Worm (Caenorhabditis elegans): ENCODE measurements around the gene ZK105.1.

The ZK105.1 gene

DNA sequence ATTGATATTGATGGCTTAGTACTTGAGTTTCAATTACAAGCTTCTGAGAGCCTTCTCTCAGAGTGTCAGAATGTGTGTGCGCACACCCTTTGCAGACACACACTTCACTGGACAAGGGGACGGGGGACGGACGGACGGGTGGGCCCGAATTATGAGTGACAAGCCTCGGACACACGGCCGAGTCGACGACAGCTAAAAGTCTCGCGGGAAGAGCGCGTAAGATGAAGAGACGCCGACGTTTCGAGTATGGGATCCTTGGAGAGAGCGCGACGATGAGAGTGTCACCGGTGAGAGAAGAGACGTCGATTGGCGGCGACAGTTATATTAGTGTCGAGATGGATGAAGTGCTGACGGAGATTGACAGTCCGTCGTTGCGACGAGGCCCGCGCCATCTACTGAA, 32.1 kb downstream of the ZK105.1 start (continued):
- TF ChIP-seq C38D4.7 (GFP tag; optimal IDR thresholded peaks at IDR 0.05) (no peak), ets-4 (tag; optimal IDR thresholded peaks at IDR 0.05) (no peak), odd-2 (tag; optimal IDR thresholded peaks at IDR 0.05) (no peak), unc-55 (GFP tag; optimal IDR thresholded peaks at IDR 0.05) (peak; percentile 99), ceh-9 (tag; optimal IDR thresholded peaks at IDR 0.05) (no peak), ref-2 (tag; optimal IDR thresholded peaks at IDR 0.05) (peak; percentile 39), eyg-1 (tag; optimal IDR thresholded peaks at IDR 0.05) (no peak), ceh-14 (tag; optimal IDR thresholded peaks at IDR 0.05) (peak; percentile 48), tbx-7 (tag; optimal IDR thresholded peaks at IDR 0.05) (no peak)

DNA sequence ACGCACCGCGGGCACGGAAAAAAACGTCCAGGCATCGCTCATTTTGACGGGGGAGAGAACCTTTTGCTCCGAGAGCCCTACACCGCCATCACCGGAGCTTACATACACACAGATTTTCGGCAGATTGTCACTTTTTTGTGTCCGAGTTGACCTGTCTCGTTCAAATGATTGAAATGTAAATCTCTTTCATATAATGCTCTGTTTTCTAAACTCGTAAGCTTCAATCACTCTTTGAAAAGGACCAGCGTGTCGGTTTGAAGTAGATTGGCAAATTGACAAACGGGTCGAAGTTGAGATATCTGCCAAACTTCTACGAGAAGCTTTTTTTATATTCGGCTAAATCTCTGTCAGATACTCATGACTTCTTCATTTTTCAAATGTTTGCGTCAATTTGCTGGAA, 33.3 kb downstream of the ZK105.1 start:
- no peak for TF ChIP-seq zip-5 (tag; optimal IDR thresholded peaks at IDR 0.05)

DNA sequence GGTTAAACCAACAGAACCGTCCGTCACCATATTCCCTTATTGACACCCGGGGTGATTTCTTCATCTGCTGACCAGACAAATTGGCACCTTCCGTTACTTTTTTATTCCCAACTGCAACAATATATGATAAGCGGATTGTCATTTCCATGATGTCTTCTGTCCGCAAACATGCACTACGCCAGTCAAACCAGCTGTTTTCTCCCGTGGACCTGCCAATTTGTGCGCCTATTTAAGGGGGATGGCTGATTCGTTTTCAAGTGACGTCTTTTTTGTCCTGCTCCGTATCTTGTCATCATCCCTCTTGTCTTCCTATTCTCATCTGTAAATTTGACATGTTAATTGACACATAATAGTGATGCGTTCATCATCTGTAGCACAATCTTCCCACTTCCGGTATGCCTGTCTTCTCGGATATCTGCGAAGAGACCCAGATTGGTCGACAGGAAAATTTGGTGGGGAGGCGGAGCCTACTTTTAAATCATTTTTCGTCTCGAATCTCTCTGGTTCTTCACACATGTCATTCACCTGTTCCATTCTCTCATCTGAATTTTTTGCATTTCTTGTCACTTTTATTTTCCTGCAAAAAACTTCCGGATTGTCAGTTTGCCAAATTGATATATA, 34.3 kb downstream of the ZK105.1 start:
- TF ChIP-seq pros-1 (tag; optimal IDR thresholded peaks at IDR 0.05) (no peak), lin-11 (tag; optimal IDR thresholded peaks at IDR 0.05) (no peak), T23F11.4 (GFP tag; optimal IDR thresholded peaks at IDR 0.05) (no peak), elt-4 (tag; optimal IDR thresholded peaks at IDR 0.05) (no peak), unc-42 (tag; optimal IDR thresholded peaks at IDR 0.05) (no peak), C08G9.2 (tag; optimal IDR thresholded peaks at IDR 0.05) (no peak), hlh-15 (tag; optimal IDR thresholded peaks at IDR 0.05) (no peak)

DNA sequence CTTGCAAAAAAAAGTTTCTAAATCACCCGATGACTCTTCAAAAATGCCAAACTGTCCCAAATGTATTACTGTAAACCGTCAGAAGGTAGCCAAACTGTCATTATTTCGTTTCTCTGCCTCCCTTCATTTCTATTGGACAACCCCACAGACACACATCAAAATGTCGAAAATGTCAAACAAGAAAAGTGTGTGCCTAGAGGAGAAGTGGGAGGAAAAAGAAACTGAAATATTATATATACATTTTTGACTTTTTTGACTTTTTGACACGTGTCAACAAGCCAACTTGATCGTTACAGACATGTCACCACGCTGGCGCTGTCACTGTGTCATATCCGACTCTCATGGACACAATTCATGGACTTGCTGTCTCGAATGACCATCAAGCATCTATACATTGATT, 35.9 kb downstream of the ZK105.1 start:
- no peak for TF ChIP-seq ceh-18 (tag; optimal IDR thresholded peaks at IDR 0.05)
- TF ChIP-seq lim-6 (tag; optimal IDR thresholded peaks at IDR 0.05), result no peak
- no peak for TF ChIP-seq pax-1 (tag; optimal IDR thresholded peaks at IDR 0.05)
- TF ChIP-seq nfya-1 (tag; optimal IDR thresholded peaks at IDR 0.05), result no peak

DNA sequence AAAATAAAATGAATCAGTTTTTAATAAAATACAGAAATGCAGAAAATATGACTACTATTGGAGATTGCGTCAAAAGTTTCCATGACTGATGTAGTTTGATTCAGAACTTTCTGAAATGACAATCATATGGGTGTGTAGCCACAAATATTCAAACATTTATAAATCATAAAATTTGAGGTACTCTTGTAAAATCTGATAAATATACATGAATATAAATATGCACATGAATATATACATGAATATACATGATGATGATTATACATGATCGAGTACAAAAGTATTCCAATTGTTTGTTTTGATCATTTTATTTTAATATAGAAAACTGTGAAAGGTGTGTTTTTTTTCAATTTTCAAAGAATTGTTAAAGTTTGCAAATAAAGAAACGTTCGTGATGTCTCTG, 40.8 kb downstream of the ZK105.1 start, which contains the start of gene T05B11.4:
TSS of gene T05B11.4 (minus strand) at position 101 of the 400 bp plus-strand sequence.
- TF ChIP-seq ceh-14 (tag; optimal IDR thresholded peaks at IDR 0.05) (no peak), che-1 (tag; optimal IDR thresholded peaks at IDR 0.05) (no peak), hlh-15 (tag; optimal IDR thresholded peaks at IDR 0.05) (no peak), gmeb-2 (tag; optimal IDR thresholded peaks at IDR 0.05) (no peak), K02D7.2 (tag; optimal IDR thresholded peaks at IDR 0.05) (no peak), eyg-1 (tag; optimal IDR thresholded peaks at IDR 0.05) (no peak), ceh-30 (tag; optimal IDR thresholded peaks at IDR 0.05) (no peak), ceh-34 (tag; optimal IDR thresholded peaks at IDR 0.05) (no peak), syd-9 (tag; optimal IDR thresholded peaks at IDR 0.05) (no peak), unc-55 (GFP tag; optimal IDR thresholded peaks at IDR 0.05) (no peak), ahr-1 (tag; optimal IDR thresholded peaks at IDR 0.05) (no peak), npax-4 (tag; optimal IDR thresholded peaks at IDR 0.05) (no peak), Y22D7AL.16 (tag; optimal IDR thresholded peaks at IDR 0.05) (no peak), lin-11 (tag; optimal IDR thresholded peaks at IDR 0.05) (no peak), dve-1 (tag; optimal IDR thresholded peaks at IDR 0.05) (no peak)

DNA sequence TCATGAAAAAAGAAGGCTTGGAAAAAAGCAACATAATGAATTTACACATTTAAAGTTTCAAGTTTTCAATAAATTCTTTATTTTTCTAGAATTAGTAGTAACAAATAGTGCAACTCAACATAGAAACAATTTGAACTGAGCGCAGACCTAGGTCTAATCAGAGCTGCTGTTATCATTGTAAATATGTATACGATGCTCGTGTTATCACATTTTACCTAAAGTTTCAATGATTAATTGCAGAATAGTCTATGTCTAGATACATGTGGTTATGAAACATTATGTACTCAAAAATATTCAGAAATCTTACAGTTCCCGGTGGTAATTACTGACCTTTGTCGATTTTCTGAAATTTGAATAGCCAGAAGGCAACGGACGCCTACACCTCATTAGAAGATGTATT, 42.2 kb downstream of the ZK105.1 start:
- TF ChIP-seq ceh-6 (GFP tag; optimal IDR thresholded peaks at IDR 0.05) (no peak), C38D4.7 (GFP tag; optimal IDR thresholded peaks at IDR 0.05) (no peak), elt-2 (tag; optimal IDR thresholded peaks at IDR 0.05) (peak; percentile 79)
